Fruit fly (Drosophila melanogaster): ENCODE results near the gene CG5888.

DNA sequence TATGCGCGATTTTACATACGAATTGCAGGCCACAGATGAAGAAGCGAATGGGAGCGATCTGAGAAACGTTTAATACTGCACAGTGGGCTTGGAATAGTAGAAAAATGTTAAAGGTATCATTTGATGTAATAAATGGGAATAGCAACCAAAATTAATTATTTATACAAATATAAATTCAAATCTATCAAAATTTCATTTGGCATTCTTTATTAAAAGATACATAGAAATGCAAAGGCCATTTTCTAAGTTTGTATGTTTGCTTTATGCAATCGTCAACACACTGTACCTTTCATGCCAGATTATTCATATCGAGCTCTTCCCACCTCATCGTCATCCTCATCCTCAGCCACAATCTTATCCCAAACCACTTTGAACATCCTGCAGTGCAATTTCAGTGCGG is 41.7 kb downstream of the CG5888 start:
- no peak for TF ChIP-seq CG16779 (GFP tag; IDR thresholded peaks at IDR 0.05)
- no peak for TF ChIP-seq CG8478 (optimal IDR thresholded peaks at IDR 0.05)
- no peak for TF ChIP-seq CG12744 (GFP tag; optimal IDR thresholded peaks at IDR 0.05)
